Fruit fly (Drosophila melanogaster): Measurements from ENCODE around the gene CG13698.

The CG13698 gene

dm6 chr3L:18144620-18145019, 38.7 kb upstream of the CG13698 start (continued):
- TF ChIP-seq Med (GFP tag) = peak; percentile 67
- peak; percentile 5 for TF ChIP-seq CG2678 (tag; optimal IDR thresholded peaks at IDR 0.05)
- TF ChIP-seq D19B (GFP tag; optimal IDR thresholded peaks at IDR 0.05) = no peak
- TF ChIP-seq lab (GFP tag; optimal IDR thresholded peaks at IDR 0.05) = peak; percentile 58
- no peak for TF ChIP-seq CG30403 (GFP tag; optimal IDR thresholded peaks at IDR 0.05)
- TF ChIP-seq CG1792 (GFP tag; optimal IDR thresholded peaks at IDR 0.05) = peak; percentile 2
- peak; percentile 16 for TF ChIP-seq caup (GFP tag; optimal IDR thresholded peaks at IDR 0.05; ENCODE audit: severe bottlenecking)
- TF ChIP-seq CG10209 (GFP tag; optimal IDR thresholded peaks at IDR 0.05) = peak; percentile 41
- TF ChIP-seq PHDP (tag; optimal IDR thresholded peaks at IDR 0.05) = peak; percentile 49

DNA sequence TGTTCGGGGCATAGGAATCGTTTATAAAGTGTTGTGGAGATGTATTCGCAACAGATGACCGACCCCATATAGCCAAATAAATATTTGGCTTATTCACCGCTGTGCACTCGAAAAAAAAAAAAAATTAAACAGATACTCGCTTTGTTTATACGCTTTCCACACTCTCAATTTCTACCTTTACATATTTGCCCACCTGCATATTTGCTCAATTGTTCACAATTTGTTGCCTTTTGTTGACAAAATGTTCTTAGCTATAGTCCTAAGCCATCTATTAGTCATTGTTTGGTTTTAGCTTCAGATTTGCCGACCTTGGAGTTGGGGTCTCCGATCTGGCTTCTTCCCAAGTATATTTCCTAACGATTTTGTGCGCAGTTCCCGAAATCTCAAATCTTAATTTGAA, 37.0 kb upstream of the CG13698 start:
- TF ChIP-seq CG13894 (tag; optimal IDR thresholded peaks at IDR 0.05) (peak; percentile 68), lab (GFP tag; optimal IDR thresholded peaks at IDR 0.05) (peak; percentile 42), Nf-YC (tag; optimal IDR thresholded peaks at IDR 0.05) (no peak), zfh1 (GFP tag; IDR thresholded peaks at IDR 0.05) (0 out of 3 replicates have a peak, but pooled peaks have one; percentile 13), eve (GFP tag; optimal IDR thresholded peaks at IDR 0.05) (peak in 1 of 2 experiments; percentile 17), E2f2 (GFP tag; IDR thresholded peaks at IDR 0.05) (peak; percentile 17; the same call in 1 of the 2 replicates), CG6765 (GFP tag; optimal IDR thresholded peaks at IDR 0.05) (no peak), CG8089 (GFP tag; optimal IDR thresholded peaks at IDR 0.05) (no peak), CG10209 (GFP tag; optimal IDR thresholded peaks at IDR 0.05) (peak; percentile 1), Blimp-1 (GFP tag; optimal IDR thresholded peaks at IDR 0.05) (peak; percentile 29), dmrt99B (tag; optimal IDR thresholded peaks at IDR 0.05) (peak; percentile 10), Hmr (GFP tag; optimal IDR thresholded peaks at IDR 0.05) (peak; percentile 10), Med (GFP tag) (peak; percentile 54), Sry-β (GFP tag; optimal IDR thresholded peaks at IDR 0.05) (no peak), sc (optimal IDR thresholded peaks at IDR 0.05) (no peak), sc (GFP tag; optimal IDR thresholded peaks at IDR 0.05) (no peak), usp (GFP tag; optimal IDR thresholded peaks at IDR 0.05) (no peak), caup (GFP tag; optimal IDR thresholded peaks at IDR 0.05; ENCODE audit: severe bottlenecking) (peak; percentile 31), CG10147 (GFP tag; optimal IDR thresholded peaks at IDR 0.05) (no peak), CG2678 (tag; optimal IDR thresholded peaks at IDR 0.05) (peak; percentile 11), HHEX (GFP tag; optimal IDR thresholded peaks at IDR 0.05) (no peak), CG6813 (GFP tag; optimal IDR thresholded peaks at IDR 0.05) (peak; percentile 23), CG2875 (GFP tag; optimal IDR thresholded peaks at IDR 0.05) (peak; percentile 13), ci (GFP tag; IDR thresholded peaks at IDR 0.05) (0 out of 3 replicates have a peak, but pooled peaks have one; percentile 11), ATbp (GFP tag; optimal IDR thresholded peaks at IDR 0.05) (peak; percentile 51), CG6791 (GFP tag; IDR thresholded peaks at IDR 0.05; ENCODE audit: partially characterized antibody) (no peak), PHDP (tag; optimal IDR thresholded peaks at IDR 0.05) (peak; percentile 7), sens (GFP tag) (peak; percentile 75)

- no peak for TF ChIP-seq BtbVII (GFP tag; optimal IDR thresholded peaks at IDR 0.05)
- TF ChIP-seq Trl (optimal IDR thresholded peaks at IDR 0.05) = peak; percentile 83 to 94
- TF ChIP-seq Trl (GFP tag; optimal IDR thresholded peaks at IDR 0.05) = peak; percentile 28
- TF ChIP-seq zen2 (GFP tag; IDR thresholded peaks at IDR 0.05; ENCODE audit: partially characterized antibody) = peak; percentile 71; the same call in 2 of the 3 replicates
- no peak for TF ChIP-seq CG7963 (GFP tag; IDR thresholded peaks at IDR 0.05; ENCODE audit: partially characterized antibody)
- TF ChIP-seq CG11695 (GFP tag; IDR thresholded peaks at IDR 0.05) = 0 out of 3 replicates have a peak, but pooled peaks have one; percentile 18
- TF ChIP-seq kay (GFP tag; optimal IDR thresholded peaks at IDR 0.05) = no peak
- TF ChIP-seq nom (GFP tag; optimal IDR thresholded peaks at IDR 0.05) = peak; percentile 22
- no peak for TF ChIP-seq crc (GFP tag; optimal IDR thresholded peaks at IDR 0.05)
- peak; percentile 34; the same call in 1 of the 2 replicates for TF ChIP-seq amos (GFP tag; IDR thresholded peaks at IDR 0.05; ENCODE audit: partially characterized antibody)
- TF ChIP-seq Gug (GFP tag; IDR thresholded peaks at IDR 0.05) = no peak
- peak; percentile 88 for TF ChIP-seq yki (optimal IDR thresholded peaks at IDR 0.05)
- peak; percentile 7 for TF ChIP-seq Meics (GFP tag; optimal IDR thresholded peaks at IDR 0.05)
- TF ChIP-seq repo (GFP tag; optimal IDR thresholded peaks at IDR 0.05) = no peak
- no peak for TF ChIP-seq twi (tag; optimal IDR thresholded peaks at IDR 0.05)
- TF ChIP-seq Jarid2 (GFP tag; optimal IDR thresholded peaks at IDR 0.05) = peak; percentile 88
- TF ChIP-seq CG2875 (GFP tag; optimal IDR thresholded peaks at IDR 0.05) = no peak
- TF ChIP-seq kni (GFP tag; optimal IDR thresholded peaks at IDR 0.05) = peak; percentile 52
Observed at dm6 chr3L:18139184-18139629, 33.3 kb upstream of the CG13698 start, which contains the start of gene geko. geko (plus strand) TSS chr3L:18139402.
